Worm (Caenorhabditis elegans): ENCODE measurements around the gene sir-2.1.
"Not testable (repeated sequence)": the region's sequence is repeated elsewhere in the genome, so short reads cannot be mapped to it uniquely, and the experiment has no call there.

Gene sir-2.1

ce11 chrIV:10330962-10331361, 35.1 kb downstream of the sir-2.1 start (continued):
- TF ChIP-seq ama-1 (optimal IDR thresholded peaks at IDR 0.05) (no peak), efl-3 (GFP tag; optimal IDR thresholded peaks at IDR 0.05) (no peak), lin-15B (tag; optimal IDR thresholded peaks at IDR 0.05) (no peak), pax-3 (tag; optimal IDR thresholded peaks at IDR 0.05) (peak; percentile 11), lin-35 (GFP tag; optimal IDR thresholded peaks at IDR 0.05) (peak in 1 of 2 experiments; percentile 52), grh-1 (GFP tag; IDR thresholded peaks at IDR 0.05) (no peak), mef-2 (tag; optimal IDR thresholded peaks at IDR 0.05) (no peak), nhr-76 (tag; optimal IDR thresholded peaks at IDR 0.05) (no peak), nhr-12 (tag; optimal IDR thresholded peaks at IDR 0.05) (no peak), alr-1 (tag; optimal IDR thresholded peaks at IDR 0.05; ENCODE audit: borderline replicate concordance) (no peak), aly-2 (tag; optimal IDR thresholded peaks at IDR 0.05) (no peak), fos-1 (tag; optimal IDR thresholded peaks at IDR 0.05) (no peak), nhr-47 (tag; optimal IDR thresholded peaks at IDR 0.05) (peak; percentile 9), nhr-20 (tag; optimal IDR thresholded peaks at IDR 0.05) (peak; percentile 33), fkh-8 (tag; optimal IDR thresholded peaks at IDR 0.05) (peak; percentile 53), snpc-4 (tag; optimal IDR thresholded peaks at IDR 0.05) (no peak), lin-13 (GFP tag; optimal IDR thresholded peaks at IDR 0.05) (no peak), lin-39 (tag; optimal IDR thresholded peaks at IDR 0.05) (no peak), sup-37 (GFP tag; optimal IDR thresholded peaks at IDR 0.05) (no peak), vab-15 (tag; optimal IDR thresholded peaks at IDR 0.05) (no peak), sox-4 (tag; optimal IDR thresholded peaks at IDR 0.05) (no peak), ztf-11 (tag; optimal IDR thresholded peaks at IDR 0.05) (no peak), isw-1 (GFP tag; IDR thresholded peaks at IDR 0.05) (no peak), efl-1 (optimal IDR thresholded peaks at IDR 0.05) (no peak), efl-1 (GFP tag; optimal IDR thresholded peaks at IDR 0.05 in 1 of 2) (peak in 1 of 2 experiments; percentile 37), zag-1 (tag; optimal IDR thresholded peaks at IDR 0.05) (no peak), unc-62 (GFP tag; optimal IDR thresholded peaks at IDR 0.05) (no peak), unc-130 (tag; optimal IDR thresholded peaks at IDR 0.05) (no peak), tlp-1 (tag; optimal IDR thresholded peaks at IDR 0.05) (no peak), unc-30 (tag; optimal IDR thresholded peaks at IDR 0.05) (no peak), nhr-85 (tag) (peak; percentile 26), elt-2 (tag; optimal IDR thresholded peaks at IDR 0.05) (peak; percentile 58), nhr-28 (tag; optimal IDR thresholded peaks at IDR 0.05) (no peak), lin-14 (GFP tag; optimal IDR thresholded peaks at IDR 0.05) (peak; percentile 66), elt-3 (tag; optimal IDR thresholded peaks at IDR 0.05) (peak; percentile 62 to 89 (median 72)), nhr-90 (tag; optimal IDR thresholded peaks at IDR 0.05; ENCODE audit: poor library complexity) (peak; percentile 11), dpl-1 (GFP tag; optimal IDR thresholded peaks at IDR 0.05) (no peak)

- not testable (repeated sequence) for TF ChIP-seq elt-3, unc-30, nhr-12 (tag; optimal IDR thresholded peaks at IDR 0.05)
Observed at ce11 chrIV:10322650-10323049, 43.4 kb downstream of the sir-2.1 start, which contains the start of gene R09E10.1. Gene R09E10.1 (minus strand): TSS chrIV:10322750.

- no peak for TF ChIP-seq lin-13 (GFP tag; optimal IDR thresholded peaks at IDR 0.05)
- no peak for TF ChIP-seq snpc-4 (tag; optimal IDR thresholded peaks at IDR 0.05)
- no peak for TF ChIP-seq elt-3 (tag; optimal IDR thresholded peaks at IDR 0.05)
- TF ChIP-seq lin-35 (GFP tag; optimal IDR thresholded peaks at IDR 0.05) = no peak
- TF ChIP-seq nhr-19 (GFP tag; conservative IDR thresholded peaks at IDR 0.05) = no peak
- TF ChIP-seq sptf-1 (tag; optimal IDR thresholded peaks at IDR 0.05) = no peak
- no peak for TF ChIP-seq F16B12.6 (tag; optimal IDR thresholded peaks at IDR 0.05)
- TF ChIP-seq hlh-4 (tag; optimal IDR thresholded peaks at IDR 0.05) = no peak
- no peak for TF ChIP-seq lir-3 (tag; optimal IDR thresholded peaks at IDR 0.05; ENCODE audit: poor library complexity)
- no peak for TF ChIP-seq ceh-82 (tag; optimal IDR thresholded peaks at IDR 0.05)
- TF ChIP-seq ceh-90 (tag; optimal IDR thresholded peaks at IDR 0.05) = no peak
Observed at ce11 chrIV:10318199-10318598, 47.8 kb downstream of the sir-2.1 start, which contains the start of gene R09E10.2. Gene R09E10.2 (minus strand): TSS chrIV:10318299.
